In the genomic region with DNA sequence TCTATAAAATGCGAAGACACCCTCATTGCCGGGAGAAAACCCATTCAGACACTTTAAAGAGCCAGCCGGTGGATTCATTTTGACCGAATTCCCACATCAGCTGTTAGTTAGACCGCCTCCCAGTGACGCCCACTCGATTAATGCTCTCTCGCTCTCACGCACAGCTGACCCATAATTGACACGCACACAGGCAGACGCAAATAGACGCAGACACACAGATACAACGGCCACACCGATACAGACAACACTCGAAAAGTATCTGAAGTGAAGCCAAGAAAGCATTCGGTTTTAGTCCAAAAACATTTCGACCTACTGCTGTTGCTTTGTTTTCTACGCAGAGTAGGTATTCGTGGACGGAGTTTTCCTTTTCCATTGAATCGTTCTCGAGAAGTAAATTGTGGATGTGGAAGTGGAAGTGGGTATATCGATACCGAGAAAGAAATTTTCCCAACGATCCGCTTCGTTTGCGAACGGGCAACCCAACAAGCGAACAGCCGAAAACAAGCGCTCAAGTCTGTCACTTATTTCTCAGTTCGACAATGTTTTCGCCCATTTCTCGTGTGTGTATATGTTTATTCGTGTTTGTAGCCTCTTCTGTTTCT, we compare ENCODE assay signal across 1 fruit fly cellular context.
TF ChIP-seq lines count a peak whose summit lies in the region.

No protein-coding gene starts in this region.

TF ChIP-seq in whole organism, embryonic, 481 proteins besides CTCF, POLR2A, EP300 and RAD21 (continued from another document and continues in another):
- TF ChIP-seq Aef1 (GFP tag; IDR thresholded peaks at IDR 0.05; lab: Robert Waterston, UW): no peak
- TF ChIP-seq CG17829 (tag; optimal IDR thresholded peaks at IDR 0.05; lab: Kevin White, UChicago): peak; percentile 36
- TF ChIP-seq CG30403 (GFP tag; optimal IDR thresholded peaks at IDR 0.05; lab: Kevin White, UChicago): no peak
- TF ChIP-seq Gsc (GFP tag; IDR thresholded peaks at IDR 0.05; lab: Robert Waterston, UW): no peak
- no peak for TF ChIP-seq CG5953 (GFP tag; IDR thresholded peaks at IDR 0.05; lab: Robert Waterston, UW)
- TF ChIP-seq wor (GFP tag; IDR thresholded peaks at IDR 0.05; lab: Robert Waterston, UW): no peak
- no peak for TF ChIP-seq ara (GFP tag; IDR thresholded peaks at IDR 0.05; lab: Robert Waterston, UW)
- TF ChIP-seq Lim3 (GFP tag; IDR thresholded peaks at IDR 0.05; lab: Robert Waterston, UW): no peak
- no peak for TF ChIP-seq CG8478 (optimal IDR thresholded peaks at IDR 0.05; lab: Kevin White, UChicago)
- no peak for TF ChIP-seq CG9215 (GFP tag; IDR thresholded peaks at IDR 0.05; lab: Robert Waterston, UW)
- no peak for TF ChIP-seq Tbp (GFP tag; optimal IDR thresholded peaks at IDR 0.05; lab: Kevin White, UChicago)
- no peak for TF ChIP-seq Jarid2 (GFP tag; optimal IDR thresholded peaks at IDR 0.05; lab: Kevin White, UChicago)
- TF ChIP-seq crol (GFP tag; IDR thresholded peaks at IDR 0.05; lab: Robert Waterston, UW): peak; percentile 21; the same call in 1 of the 2 replicates
- TF ChIP-seq CG13296 (GFP tag; optimal IDR thresholded peaks at IDR 0.05; lab: Kevin White, UChicago): no peak
- TF ChIP-seq nau (GFP tag; optimal IDR thresholded peaks at IDR 0.05; lab: Kevin White, UChicago): no peak
- TF ChIP-seq Hey (tag; optimal IDR thresholded peaks at IDR 0.05; lab: Kevin White, UChicago): no peak
- no peak for TF ChIP-seq CG10654 (GFP tag; optimal IDR thresholded peaks at IDR 0.05; lab: Kevin White, UChicago)
- no peak for TF ChIP-seq Bdp1 (GFP tag; optimal IDR thresholded peaks at IDR 0.05; lab: Kevin White, UChicago)
- no peak for TF ChIP-seq hkb (optimal IDR thresholded peaks at IDR 0.05; lab: Kevin White, UChicago)
- 0 out of 2 replicates have a peak, but pooled peaks have one; percentile 7 for TF ChIP-seq hkb (GFP tag; IDR thresholded peaks at IDR 0.05; lab: Robert Waterston, UW)
- TF ChIP-seq so (GFP tag; IDR thresholded peaks at IDR 0.05; lab: Robert Waterston, UW): 0 out of 3 replicates have a peak, but pooled peaks have one; percentile 31
- TF ChIP-seq br (optimal IDR thresholded peaks at IDR 0.05; lab: Kevin White, UChicago): no peak
- TF ChIP-seq bcd (GFP tag; optimal IDR thresholded peaks at IDR 0.05; lab: Kevin White, UChicago): no peak
- no peak for TF ChIP-seq Hr51 (GFP tag; optimal IDR thresholded peaks at IDR 0.05; lab: Kevin White, UChicago)
- TF ChIP-seq CG18619 (GFP tag; optimal IDR thresholded peaks at IDR 0.05; lab: Kevin White, UChicago): no peak
- TF ChIP-seq CG8765 (GFP tag; IDR thresholded peaks at IDR 0.05; lab: Robert Waterston, UW): no peak
- no peak for TF ChIP-seq Bteb2 (GFP tag; optimal IDR thresholded peaks at IDR 0.05; lab: Kevin White, UChicago)
- TF ChIP-seq trh (GFP tag; optimal IDR thresholded peaks at IDR 0.05; lab: Kevin White, UChicago): no peak
- TF ChIP-seq luna (GFP tag; optimal IDR thresholded peaks at IDR 0.05; lab: Kevin White, UChicago): no peak
- no peak for TF ChIP-seq Eip74EF (GFP tag; optimal IDR thresholded peaks at IDR 0.05; lab: Kevin White, UChicago)
- TF ChIP-seq CG1024 (GFP tag; IDR thresholded peaks at IDR 0.05; lab: Robert Waterston, UW): no peak
- TF ChIP-seq Lhr (GFP tag; optimal IDR thresholded peaks at IDR 0.05; lab: Kevin White, UChicago): no peak
- TF ChIP-seq grau (tag; optimal IDR thresholded peaks at IDR 0.05; lab: Kevin White, UChicago): peak; percentile 50
- TF ChIP-seq CG4854 (GFP tag; optimal IDR thresholded peaks at IDR 0.05; lab: Kevin White, UChicago): no peak
- no peak for TF ChIP-seq CG2120 (GFP tag; optimal IDR thresholded peaks at IDR 0.05; lab: Kevin White, UChicago)
- no peak for TF ChIP-seq ac (GFP tag; optimal IDR thresholded peaks at IDR 0.05; lab: Kevin White, UChicago)
- no peak for TF ChIP-seq sisA (GFP tag; IDR thresholded peaks at IDR 0.05; lab: Robert Waterston, UW)
- no peak for TF ChIP-seq mam (GFP tag; optimal IDR thresholded peaks at IDR 0.05; lab: Kevin White, UChicago)
- no peak for TF ChIP-seq CG9932 (GFP tag; IDR thresholded peaks at IDR 0.05; lab: Robert Waterston, UW)
- no peak for TF ChIP-seq CG6791 (GFP tag; IDR thresholded peaks at IDR 0.05; lab: Robert Waterston, UW; ENCODE audit: partially characterized antibody)
- no peak for TF ChIP-seq CG11723 (GFP tag; optimal IDR thresholded peaks at IDR 0.05; lab: Kevin White, UChicago)
- no peak for TF ChIP-seq salm (tag; optimal IDR thresholded peaks at IDR 0.05; lab: Kevin White, UChicago)
- TF ChIP-seq Ptx1 (GFP tag; IDR thresholded peaks at IDR 0.05; lab: Robert Waterston, UW): no peak
- TF ChIP-seq Pdp1 (GFP tag; optimal IDR thresholded peaks at IDR 0.05; lab: Kevin White, UChicago): no peak
- no peak for TF ChIP-seq Oli (tag; optimal IDR thresholded peaks at IDR 0.05; lab: Kevin White, UChicago)
- peak; percentile 23 for TF ChIP-seq CG8924 (tag; optimal IDR thresholded peaks at IDR 0.05; lab: Kevin White, UChicago)
- TF ChIP-seq CG6683 (GFP tag; optimal IDR thresholded peaks at IDR 0.05; lab: Kevin White, UChicago): no peak
- TF ChIP-seq Bgb (GFP tag; IDR thresholded peaks at IDR 0.05; lab: Robert Waterston, UW; ENCODE audit: partially characterized antibody): peak; percentile 22; the same call in 1 of the 2 replicates
- no peak for TF ChIP-seq emc (GFP tag; optimal IDR thresholded peaks at IDR 0.05; lab: Kevin White, UChicago)
- TF ChIP-seq tin (GFP tag; optimal IDR thresholded peaks at IDR 0.05; lab: Kevin White, UChicago): no peak
- peak; percentile 33 for TF ChIP-seq chn (GFP tag; optimal IDR thresholded peaks at IDR 0.05; lab: Kevin White, UChicago)
- no peak for TF ChIP-seq CG13775 (GFP tag; optimal IDR thresholded peaks at IDR 0.05; lab: Kevin White, UChicago)
- TF ChIP-seq CG10543 (GFP tag; optimal IDR thresholded peaks at IDR 0.05; lab: Kevin White, UChicago): peak; percentile 6
- TF ChIP-seq phol (tag; optimal IDR thresholded peaks at IDR 0.05; lab: Kevin White, UChicago): no peak
- no peak for TF ChIP-seq Dfd (GFP tag; optimal IDR thresholded peaks at IDR 0.05; lab: Kevin White, UChicago)
- no peak for TF ChIP-seq Mad (GFP tag; optimal IDR thresholded peaks at IDR 0.05; lab: Kevin White, UChicago)
- no peak for TF ChIP-seq Hmx (GFP tag; optimal IDR thresholded peaks at IDR 0.05; lab: Kevin White, UChicago)
- TF ChIP-seq MBD-R2 (GFP tag; IDR thresholded peaks at IDR 0.05; lab: Robert Waterston, UW): no peak
- TF ChIP-seq corto (GFP tag; optimal IDR thresholded peaks at IDR 0.05; lab: Kevin White, UChicago): no peak
- peak; percentile 23 for TF ChIP-seq HmgD (GFP tag; optimal IDR thresholded peaks at IDR 0.05; lab: Kevin White, UChicago)
- TF ChIP-seq Dbx (GFP tag; IDR thresholded peaks at IDR 0.05; lab: Robert Waterston, UW): no peak; the same call in 2 of the 3 replicates
- no peak for TF ChIP-seq CG12219 (GFP tag; optimal IDR thresholded peaks at IDR 0.05; lab: Kevin White, UChicago)
- TF ChIP-seq Hr3 (GFP tag; optimal IDR thresholded peaks at IDR 0.05; lab: Kevin White, UChicago): no peak
- no peak for TF ChIP-seq CkIIα-i1 (GFP tag; IDR thresholded peaks at IDR 0.05; lab: Robert Waterston, UW)
- peak in 1 of 2 experiments; percentile 79 for TF ChIP-seq crp (GFP tag; optimal IDR thresholded peaks at IDR 0.05; lab: Kevin White, UChicago)
- no peak for TF ChIP-seq CG1233 (GFP tag; optimal IDR thresholded peaks at IDR 0.05; lab: Kevin White, UChicago)
- TF ChIP-seq CG10565 (GFP tag; optimal IDR thresholded peaks at IDR 0.05; lab: Kevin White, UChicago): no peak
- no peak for TF ChIP-seq stc (GFP tag; IDR thresholded peaks at IDR 0.05; lab: Robert Waterston, UW)
- no peak for TF ChIP-seq D19A (tag; optimal IDR thresholded peaks at IDR 0.05; lab: Kevin White, UChicago)
- no peak for TF ChIP-seq CG8089 (GFP tag; optimal IDR thresholded peaks at IDR 0.05; lab: Kevin White, UChicago)
- TF ChIP-seq CG12942 (GFP tag; optimal IDR thresholded peaks at IDR 0.05; lab: Kevin White, UChicago): no peak
- TF ChIP-seq ap (GFP tag; IDR thresholded peaks at IDR 0.05; lab: Robert Waterston, UW): no peak
- TF ChIP-seq psq (GFP tag; optimal IDR thresholded peaks at IDR 0.05; lab: Kevin White, UChicago): peak; percentile 11
- TF ChIP-seq CG32532 (GFP tag; IDR thresholded peaks at IDR 0.05; lab: Robert Waterston, UW): no peak
- TF ChIP-seq CG6689 (GFP tag; IDR thresholded peaks at IDR 0.05; lab: Robert Waterston, UW): no peak
- no peak for TF ChIP-seq dan (GFP tag; IDR thresholded peaks at IDR 0.05; lab: Robert Waterston, UW)
- no peak for TF ChIP-seq sqz (GFP tag; optimal IDR thresholded peaks at IDR 0.05; lab: Kevin White, UChicago)
- TF ChIP-seq exex (tag; optimal IDR thresholded peaks at IDR 0.05; lab: Kevin White, UChicago): no peak
- no peak for TF ChIP-seq CG17912 (GFP tag; optimal IDR thresholded peaks at IDR 0.05; lab: Kevin White, UChicago)
- TF ChIP-seq CG8388 (GFP tag; optimal IDR thresholded peaks at IDR 0.05; lab: Kevin White, UChicago): no peak
- no peak for TF ChIP-seq B-H1 (GFP tag; IDR thresholded peaks at IDR 0.05; lab: Robert Waterston, UW)
- no peak for TF ChIP-seq hbn (GFP tag; IDR thresholded peaks at IDR 0.05; lab: Robert Waterston, UW; ENCODE audit: partially characterized antibody)
- TF ChIP-seq slou (GFP tag; optimal IDR thresholded peaks at IDR 0.05; lab: Kevin White, UChicago): no peak
- no peak for TF ChIP-seq CG34376 (GFP tag; optimal IDR thresholded peaks at IDR 0.05; lab: Kevin White, UChicago)
- no peak for TF ChIP-seq row (GFP tag; IDR thresholded peaks at IDR 0.05; lab: Robert Waterston, UW)
- TF ChIP-seq NC2β (GFP tag; optimal IDR thresholded peaks at IDR 0.05; lab: Kevin White, UChicago): no peak
- no peak for TF ChIP-seq Ravus (GFP tag; IDR thresholded peaks at IDR 0.05; lab: Robert Waterston, UW)
- no peak for TF ChIP-seq eve (GFP tag; optimal IDR thresholded peaks at IDR 0.05; lab: Kevin White, UChicago)
- TF ChIP-seq prd (optimal IDR thresholded peaks at IDR 0.05; lab: Kevin White, UChicago): no peak
- TF ChIP-seq prd (GFP tag; IDR thresholded peaks at IDR 0.05; lab: Robert Waterston, UW): peak; percentile 4; the same call in 1 of the 3 replicates
- TF ChIP-seq zfh2 (GFP tag; optimal IDR thresholded peaks at IDR 0.05; lab: Kevin White, UChicago): no peak
- TF ChIP-seq B-H2 (GFP tag; optimal IDR thresholded peaks at IDR 0.05; lab: Kevin White, UChicago): no peak
- no peak for TF ChIP-seq nom (GFP tag; optimal IDR thresholded peaks at IDR 0.05; lab: Kevin White, UChicago)
- no peak for TF ChIP-seq CG11456 (GFP tag; IDR thresholded peaks at IDR 0.05; lab: Robert Waterston, UW)
- no peak for TF ChIP-seq Dip2 (GFP tag; IDR thresholded peaks at IDR 0.05; lab: Robert Waterston, UW)
- no peak for TF ChIP-seq CG12659 (GFP tag; optimal IDR thresholded peaks at IDR 0.05; lab: Kevin White, UChicago)
- no peak for TF ChIP-seq CG31388 (GFP tag; optimal IDR thresholded peaks at IDR 0.05; lab: Kevin White, UChicago)
- TF ChIP-seq CG8359 (GFP tag; optimal IDR thresholded peaks at IDR 0.05; lab: Kevin White, UChicago; ENCODE audit: borderline replicate concordance): no peak
- no peak for TF ChIP-seq vnd (GFP tag; IDR thresholded peaks at IDR 0.05; lab: Robert Waterston, UW; ENCODE audit: partially characterized antibody)
- TF ChIP-seq slbo (GFP tag; IDR thresholded peaks at IDR 0.05; lab: Robert Waterston, UW): no peak; the same call in 1 of the 2 replicates
- peak; percentile 13 for TF ChIP-seq CG7987 (GFP tag; optimal IDR thresholded peaks at IDR 0.05; lab: Kevin White, UChicago)
- TF ChIP-seq jing (GFP tag; optimal IDR thresholded peaks at IDR 0.05; lab: Kevin White, UChicago): no peak
- no peak for TF ChIP-seq wdn (GFP tag; IDR thresholded peaks at IDR 0.05; lab: Robert Waterston, UW)
- peak; percentile 70 for TF ChIP-seq sens (GFP tag; lab: Kevin White, UChicago)
- TF ChIP-seq Sox102F (GFP tag; optimal IDR thresholded peaks at IDR 0.05; lab: Kevin White, UChicago): no peak
- no peak for TF ChIP-seq Camta (GFP tag; optimal IDR thresholded peaks at IDR 0.05; lab: Kevin White, UChicago)
- no peak for TF ChIP-seq pum (GFP tag; optimal IDR thresholded peaks at IDR 0.05; lab: Kevin White, UChicago)
- no peak for TF ChIP-seq CG9609 (GFP tag; optimal IDR thresholded peaks at IDR 0.05; lab: Kevin White, UChicago)
- peak; percentile 47 for TF ChIP-seq her (GFP tag; optimal IDR thresholded peaks at IDR 0.05; lab: Kevin White, UChicago)
- no peak for TF ChIP-seq Oaz (GFP tag; IDR thresholded peaks at IDR 0.05; lab: Robert Waterston, UW)
- peak; percentile 9 for TF ChIP-seq vfl (GFP tag; optimal IDR thresholded peaks at IDR 0.05; lab: Kevin White, UChicago)
- no peak for TF ChIP-seq repo (GFP tag; optimal IDR thresholded peaks at IDR 0.05; lab: Kevin White, UChicago)
- TF ChIP-seq Doc2 (GFP tag; IDR thresholded peaks at IDR 0.05; lab: Robert Waterston, UW): no peak
- peak; percentile 70; the same call in 1 of the 4 replicates for TF ChIP-seq chinmo (GFP tag; IDR thresholded peaks at IDR 0.05; lab: Robert Waterston, UW; ENCODE audit: partially characterized antibody)
- TF ChIP-seq CG15696 (tag; optimal IDR thresholded peaks at IDR 0.05; lab: Kevin White, UChicago): no peak
- peak; percentile 43; the same call in 1 of the 2 replicates for TF ChIP-seq CG31224 (GFP tag; IDR thresholded peaks at IDR 0.05; lab: Robert Waterston, UW)
- TF ChIP-seq CG17186 (GFP tag; optimal IDR thresholded peaks at IDR 0.05; lab: Kevin White, UChicago): no peak
- TF ChIP-seq Doc3 (GFP tag; IDR thresholded peaks at IDR 0.05; lab: Robert Waterston, UW; ENCODE audit: partially characterized antibody): no peak
- peak; percentile 21; the same call in 1 of the 2 replicates for TF ChIP-seq CG14441 (GFP tag; IDR thresholded peaks at IDR 0.05; lab: Robert Waterston, UW)
- TF ChIP-seq bsh (GFP tag; optimal IDR thresholded peaks at IDR 0.05; lab: Kevin White, UChicago): no peak
- no peak for TF ChIP-seq fd3F (GFP tag; optimal IDR thresholded peaks at IDR 0.05; lab: Kevin White, UChicago)
- peak; percentile 68; the same call in 2 of the 3 replicates for TF ChIP-seq sr (GFP tag; IDR thresholded peaks at IDR 0.05; lab: Robert Waterston, UW)
- peak; percentile 31 for TF ChIP-seq CG6254 (GFP tag; optimal IDR thresholded peaks at IDR 0.05; lab: Kevin White, UChicago)
- peak; percentile 35 for TF ChIP-seq gcm (GFP tag; optimal IDR thresholded peaks at IDR 0.05; lab: Kevin White, UChicago)
- no peak for TF ChIP-seq CG10267 (tag; optimal IDR thresholded peaks at IDR 0.05; lab: Kevin White, UChicago)
- no peak for TF ChIP-seq YL-1 (GFP tag; optimal IDR thresholded peaks at IDR 0.05; lab: Kevin White, UChicago)
- no peak for TF ChIP-seq Drgx (GFP tag; IDR thresholded peaks at IDR 0.05; lab: Robert Waterston, UW)
- no peak for TF ChIP-seq Sry-β (GFP tag; optimal IDR thresholded peaks at IDR 0.05; lab: Kevin White, UChicago)
- TF ChIP-seq Optix (GFP tag; IDR thresholded peaks at IDR 0.05; lab: Robert Waterston, UW): no peak
- TF ChIP-seq HLHmδ (GFP tag; optimal IDR thresholded peaks at IDR 0.05; lab: Kevin White, UChicago): no peak
